Worm (Caenorhabditis elegans): ENCODE measurements around the gene nhr-134.

The nhr-134 gene

ce11 chrV:2250126-2250590 lies 19.1 kb downstream of the nhr-134 start, which contains the start of gene cyp-33C7:
Gene cyp-33C7 (plus strand): TSS chrV:2250540.
- TF ChIP-seq sma-9 (GFP tag; optimal IDR thresholded peaks at IDR 0.05) (peak; percentile 64), sma-9 (tag; optimal IDR thresholded peaks at IDR 0.05) (no peak), ztf-1 (GFP tag; conservative IDR thresholded peaks at IDR 0.05) (no peak), snpc-4 (tag; optimal IDR thresholded peaks at IDR 0.05) (no peak), nhr-129 (tag; optimal IDR thresholded peaks at IDR 0.05) (peak; percentile 59), nhr-6 (tag; optimal IDR thresholded peaks at IDR 0.05) (no peak), R02D3.7 (tag; optimal IDR thresholded peaks at IDR 0.05) (no peak), skn-1 (tag; optimal IDR thresholded peaks at IDR 0.05) (peak; percentile 10), nhr-77 (tag; optimal IDR thresholded peaks at IDR 0.05) (no peak), ztf-11 (tag; optimal IDR thresholded peaks at IDR 0.05) (no peak), lin-11 (tag; optimal IDR thresholded peaks at IDR 0.05) (no peak), egl-27 (tag; optimal IDR thresholded peaks at IDR 0.05) (no peak), crh-2 (tag; optimal IDR thresholded peaks at IDR 0.05) (peak; percentile 46), sma-3 (GFP tag; optimal IDR thresholded peaks at IDR 0.05) (no peak), dmd-4 (tag; optimal IDR thresholded peaks at IDR 0.05) (no peak), mbf-1 (tag; optimal IDR thresholded peaks at IDR 0.05) (no peak), unc-55 (GFP tag; optimal IDR thresholded peaks at IDR 0.05) (no peak), ztf-4 (tag; optimal IDR thresholded peaks at IDR 0.05) (no peak), peb-1 (tag; optimal IDR thresholded peaks at IDR 0.05) (no peak), elt-3 (tag; optimal IDR thresholded peaks at IDR 0.05) (no peak), mdl-1 (tag; optimal IDR thresholded peaks at IDR 0.05) (no peak), nhr-23 (tag; optimal IDR thresholded peaks at IDR 0.05) (no peak), lin-39 (tag; optimal IDR thresholded peaks at IDR 0.05) (no peak), ama-1 (optimal IDR thresholded peaks at IDR 0.05) (no peak), nhr-21 (tag; optimal IDR thresholded peaks at IDR 0.05) (no peak), nhr-12 (tag; optimal IDR thresholded peaks at IDR 0.05) (no peak), lsy-2 (tag; optimal IDR thresholded peaks at IDR 0.05) (no peak), nhr-10 (tag; optimal IDR thresholded peaks at IDR 0.05) (no peak), ceh-16 (tag; optimal IDR thresholded peaks at IDR 0.05) (no peak), gmeb-1 (tag; optimal IDR thresholded peaks at IDR 0.05) (peak; percentile 35), C34F6.9 (tag; optimal IDR thresholded peaks at IDR 0.05) (peak; percentile 17), ceh-82 (tag; optimal IDR thresholded peaks at IDR 0.05) (no peak), Y55F3AM.14 (GFP tag; optimal IDR thresholded peaks at IDR 0.05) (no peak), lin-13 (GFP tag; optimal IDR thresholded peaks at IDR 0.05) (no peak), F13H6.1 (tag; optimal IDR thresholded peaks at IDR 0.05) (no peak), elt-1 (tag; optimal IDR thresholded peaks at IDR 0.05) (no peak), nhr-11 (tag; optimal IDR thresholded peaks at IDR 0.05) (no peak), nhr-25 (tag; optimal IDR thresholded peaks at IDR 0.05) (no peak), fos-1 (tag; optimal IDR thresholded peaks at IDR 0.05) (peak; percentile 81), aly-2 (tag; optimal IDR thresholded peaks at IDR 0.05) (no peak)

ce11 chrV:2251774-2252173 lies 20.8 kb downstream of the nhr-134 start:
- TF ChIP-seq fos-1 (tag; optimal IDR thresholded peaks at IDR 0.05) (peak; percentile 11), sma-9 (GFP tag; optimal IDR thresholded peaks at IDR 0.05) (no peak), sma-9 (tag; optimal IDR thresholded peaks at IDR 0.05) (no peak)

DNA sequence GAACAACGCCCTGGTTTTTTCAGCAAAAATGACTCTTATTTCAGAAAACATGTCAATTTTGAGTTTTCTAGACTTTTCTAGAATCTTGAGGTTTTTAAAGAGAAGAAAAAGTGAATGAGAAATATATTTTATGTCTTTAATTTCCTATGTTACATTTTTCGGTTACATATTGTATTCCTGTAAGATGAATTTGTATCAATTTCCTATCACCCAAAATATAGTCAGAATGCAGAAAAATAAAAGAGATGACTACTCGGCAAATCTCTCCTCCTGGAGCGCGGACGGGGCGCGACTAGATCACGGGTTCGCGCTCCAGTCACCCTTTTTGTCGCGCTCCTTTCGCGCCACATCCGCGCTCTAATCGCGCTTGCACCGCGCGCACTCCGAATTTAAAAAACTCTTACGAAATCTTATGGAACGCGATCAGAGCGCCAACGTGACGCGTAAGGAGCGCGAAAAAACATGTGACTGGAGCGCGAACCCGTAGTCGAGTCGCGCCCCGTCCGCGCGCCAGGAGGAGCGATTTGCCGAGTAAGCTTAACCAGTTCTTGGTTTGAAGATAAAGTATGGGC lies 23.6 kb downstream of the nhr-134 start, which contains the start of gene str-253:
Gene str-253, minus strand, starts transcription at position 51 of the 572 bp plus-strand sequence.
- no peak for TF ChIP-seq R02D3.7 (tag; optimal IDR thresholded peaks at IDR 0.05)
- no peak for TF ChIP-seq ZK546.5 (tag; optimal IDR thresholded peaks at IDR 0.05)
- no peak for TF ChIP-seq sma-9 (GFP tag; optimal IDR thresholded peaks at IDR 0.05)
- no peak for TF ChIP-seq sma-9 (tag; optimal IDR thresholded peaks at IDR 0.05)
- no peak for TF ChIP-seq mdl-1 (tag; optimal IDR thresholded peaks at IDR 0.05)
- TF ChIP-seq elt-3 (tag; optimal IDR thresholded peaks at IDR 0.05), result no peak
- TF ChIP-seq egl-27 (tag; optimal IDR thresholded peaks at IDR 0.05), result no peak
- TF ChIP-seq unc-39 (tag; optimal IDR thresholded peaks at IDR 0.05), result no peak
- no peak for TF ChIP-seq nhr-11 (tag; optimal IDR thresholded peaks at IDR 0.05)
- TF ChIP-seq nhr-6 (tag; optimal IDR thresholded peaks at IDR 0.05), result no peak
- no peak for TF ChIP-seq nhr-21 (tag; optimal IDR thresholded peaks at IDR 0.05)
- no peak for TF ChIP-seq skn-1 (tag; optimal IDR thresholded peaks at IDR 0.05)
- TF ChIP-seq unc-55 (GFP tag; optimal IDR thresholded peaks at IDR 0.05), result no peak
- no peak for TF ChIP-seq C34F6.9 (tag; optimal IDR thresholded peaks at IDR 0.05)
- TF ChIP-seq nhr-23 (tag; optimal IDR thresholded peaks at IDR 0.05), result no peak
